Fruit fly (Drosophila melanogaster): ENCODE data around the gene mrn.

Gene mrn

dm6 chr3L:15532368-15533030 is 47.8 kb downstream of the mrn start (continued):
- TF ChIP-seq wdn (GFP tag; IDR thresholded peaks at IDR 0.05) (0 out of 2 replicates have a peak, but pooled peaks have one; percentile 5), Kr (GFP tag; optimal IDR thresholded peaks at IDR 0.05) (no peak), Trl (optimal IDR thresholded peaks at IDR 0.05) (peak; percentile 60 to 70), Trl (GFP tag; optimal IDR thresholded peaks at IDR 0.05) (peak; percentile 56), Opbp (GFP tag; IDR thresholded peaks at IDR 0.05; ENCODE audit: partially characterized antibody) (no peak), Stat92E (GFP tag; optimal IDR thresholded peaks at IDR 0.05) (no peak), Gug (GFP tag; IDR thresholded peaks at IDR 0.05) (peak; percentile 21; the same call in 1 of the 4 replicates), CG11247 (GFP tag; IDR thresholded peaks at IDR 0.05) (0 out of 2 replicates have a peak, but pooled peaks have one; percentile 18), unc-4 (GFP tag; IDR thresholded peaks at IDR 0.05; ENCODE audit: partially characterized antibody) (no peak), CG1024 (GFP tag; IDR thresholded peaks at IDR 0.05) (peak; percentile 29; the same call in 1 of the 2 replicates), Fer1 (GFP tag; optimal IDR thresholded peaks at IDR 0.05) (no peak), ftz-f1 (GFP tag; optimal IDR thresholded peaks at IDR 0.05) (no peak), Taf1 (GFP tag; IDR thresholded peaks at IDR 0.05) (no peak), pho (GFP tag; optimal IDR thresholded peaks at IDR 0.05) (no peak), twi (tag; optimal IDR thresholded peaks at IDR 0.05) (no peak), Dip2 (GFP tag; IDR thresholded peaks at IDR 0.05) (no peak), toy (GFP tag; IDR thresholded peaks at IDR 0.05) (no peak), Atf3 (GFP tag; optimal IDR thresholded peaks at IDR 0.05) (no peak), Xrp1 (GFP tag; IDR thresholded peaks at IDR 0.05) (peak; percentile 66), CG10431 (GFP tag; optimal IDR thresholded peaks at IDR 0.05) (no peak), CG9797 (GFP tag; optimal IDR thresholded peaks at IDR 0.05) (no peak), phol (tag; optimal IDR thresholded peaks at IDR 0.05) (peak; percentile 74), dm (GFP tag; optimal IDR thresholded peaks at IDR 0.05) (no peak), ind (GFP tag; optimal IDR thresholded peaks at IDR 0.05) (peak; percentile 52), C15 (GFP tag; IDR thresholded peaks at IDR 0.05) (0 out of 3 replicates have a peak, but pooled peaks have one; percentile 39), al (GFP tag; IDR thresholded peaks at IDR 0.05) (peak; percentile 35; the same call in 1 of the 2 replicates), aop (GFP tag; IDR thresholded peaks at IDR 0.05) (no peak), run (tag; optimal IDR thresholded peaks at IDR 0.05) (no peak), BEAF-32 (GFP tag; optimal IDR thresholded peaks at IDR 0.05) (no peak), Dek (tag; optimal IDR thresholded peaks at IDR 0.05) (no peak), Sry-δ (GFP tag; optimal IDR thresholded peaks at IDR 0.05) (no peak), Doc2 (GFP tag; IDR thresholded peaks at IDR 0.05) (no peak), fd3F (GFP tag; optimal IDR thresholded peaks at IDR 0.05) (no peak), ems (GFP tag; optimal IDR thresholded peaks at IDR 0.05) (no peak), CG15696 (tag; optimal IDR thresholded peaks at IDR 0.05) (no peak), Eip74EF (GFP tag; optimal IDR thresholded peaks at IDR 0.05) (no peak), gsb (GFP tag; IDR thresholded peaks at IDR 0.05) (peak; percentile 47; the same call in 1 of the 2 replicates), CG17802 (tag; optimal IDR thresholded peaks at IDR 0.05) (no peak), sens (GFP tag) (peak; percentile 84), lab (GFP tag; optimal IDR thresholded peaks at IDR 0.05) (peak; percentile 39), CG7963 (GFP tag; IDR thresholded peaks at IDR 0.05; ENCODE audit: partially characterized antibody) (no peak), Antp (GFP tag; optimal IDR thresholded peaks at IDR 0.05) (peak; percentile 27), D19B (GFP tag; optimal IDR thresholded peaks at IDR 0.05) (no peak), Dp (GFP tag; optimal IDR thresholded peaks at IDR 0.05) (no peak), Lpt (GFP tag; optimal IDR thresholded peaks at IDR 0.05) (no peak), BtbVII (GFP tag; optimal IDR thresholded peaks at IDR 0.05) (no peak), Sox100B (GFP tag; optimal IDR thresholded peaks at IDR 0.05) (peak; percentile 78), her (GFP tag; optimal IDR thresholded peaks at IDR 0.05) (no peak), CG9215 (GFP tag; IDR thresholded peaks at IDR 0.05) (no peak), CG7786 (GFP tag; optimal IDR thresholded peaks at IDR 0.05) (peak; percentile 15)

All from whole organism, embryonic.